Worm (Caenorhabditis elegans) whole organism, late embryonic: ENCODE measurements around the gene unc-10.

Source experiments
- ceh-24 ChIP-seq: sonication (generic microtip); optimal IDR thresholded peaks from 2 replicates; lab custom pipeline; 2016; ENCODE audit warnings: mild to moderate bottlenecking, missing genetic modification characterization, missing compliant biosample characterization
- elt-2 ChIP-seq: sonication (generic microtip); optimal IDR thresholded peaks from 2 replicates; lab custom pipeline; 2016; ENCODE audit warnings: missing genetic modification reagents, missing genetic modification characterization, missing compliant biosample characterization
- fax-1 ChIP-seq: sonication (generic microtip); optimal IDR thresholded peaks from 2 replicates; lab custom pipeline; 2016; ENCODE audit warnings: missing genotype, missing genetic modification characterization, missing compliant biosample characterization
- fkh-10 ChIP-seq: fragments of 150-350 bp; optimal IDR thresholded peaks from 2 replicates; lab custom pipeline; 2014; ENCODE audit warnings: missing biosample characterization, missing genetic modification reagents, missing genetic modification characterization
- hlh-13 ChIP-seq: fragments of 200-800 bp; sonication (Bioruptor generic); optimal IDR thresholded peaks from 2 replicates; lab custom pipeline; 2018; ENCODE audit warnings: mild to moderate bottlenecking, missing genetic modification characterization, missing compliant biosample characterization
- madf-2 ChIP-seq: sonication (generic microtip); optimal IDR thresholded peaks from 2 replicates; lab custom pipeline; 2017; ENCODE audit warnings: missing genetic modification characterization, missing compliant biosample characterization
- mec-3 ChIP-seq: sonication (generic microtip); optimal IDR thresholded peaks from 2 replicates; lab custom pipeline; 2016; ENCODE audit warnings: borderline replicate concordance, missing genetic modification characterization, missing compliant biosample characterization
- nhr-11 ChIP-seq: fragments of 150-350 bp; optimal IDR thresholded peaks from 2 replicates; lab custom pipeline; 2014; ENCODE audit warnings: missing biosample characterization, missing genetic modification characterization
- pha-4 ChIP-seq: fragments of 150-350 bp; optimal IDR thresholded peaks from 2 replicates; lab custom pipeline; 2018; ENCODE audit warnings: missing biosample characterization, missing genetic modification reagents, missing genetic modification characterization
- pqm-1 ChIP-seq: sonication (generic microtip); optimal IDR thresholded peaks from 2 replicates; lab custom pipeline; 2016; ENCODE audit warnings: missing genetic modification characterization, missing compliant biosample characterization
- pros-1 ChIP-seq: fragments of 150-350 bp; optimal IDR thresholded peaks from 2 replicates; lab custom pipeline; 2014; ENCODE audit warnings: missing biosample characterization, missing genetic modification reagents, missing genetic modification characterization
- unc-86 ChIP-seq: sonication (generic microtip); optimal IDR thresholded peaks from 2 replicates; lab custom pipeline; 2016; ENCODE audit warnings: missing genetic modification characterization, missing compliant biosample characterization

DNA sequence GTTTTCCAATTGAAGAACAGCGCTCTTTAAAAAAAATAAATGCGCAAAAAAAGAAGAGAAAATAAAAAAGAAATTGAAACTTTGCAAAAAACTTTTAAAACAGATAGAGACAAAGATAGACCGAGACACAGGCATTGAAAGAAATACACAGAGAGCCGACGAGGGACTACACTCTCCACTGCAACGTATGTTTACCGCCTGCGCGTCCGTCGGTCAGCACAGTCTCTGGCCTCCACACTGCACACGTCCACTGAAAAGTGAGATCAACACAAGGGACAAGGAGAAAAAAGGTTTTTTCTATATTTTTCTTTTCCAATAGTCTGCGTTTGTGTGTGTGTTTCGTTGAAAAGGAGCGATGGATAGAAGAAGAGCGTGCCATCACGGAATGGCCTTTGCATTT is 26.3 kb upstream of the unc-10 start:
- TF ChIP-seq unc-86 (tag; lab: Kevin White, UChicago) (no peak), ceh-24 (no peak), pha-4 (no peak), hlh-13 (GFP tag; lab: Kevin White, UChicago) (no peak), madf-2 (no peak), fkh-10 (no peak), pqm-1 (tag; lab: Kevin White, UChicago) (no peak), fax-1 (tag; lab: Kevin White, UChicago) (no peak), elt-2 (no peak), mec-3 (tag; lab: Kevin White, UChicago) (no peak), nhr-11 (tag; lab: Kevin White, UChicago) (no peak), pros-1 (no peak)
